Fruit fly (Drosophila melanogaster) whole organism, embryonic: ENCODE measurements around the gene CG15891.
A peak's percentile ranks its signal among the peaks of the same experiment; 100 is the strongest.

Experiments used
- Antp ChIP-seq: fragments of 200-800 bp; sonication (Bioruptor generic); optimal IDR thresholded peaks from 3 replicates; lab custom pipeline; 2016; ENCODE audit warnings: missing biosample characterization, missing genetic modification characterization
- B-H1 ChIP-seq: fragments of 200-800 bp; sonication (Bioruptor generic); IDR thresholded peaks from 3 replicates; pipeline ENCODE4 v1.3.6; 2022; ENCODE audit warnings: missing biosample characterization, missing genetic modification characterization
- CG10209 ChIP-seq: fragments of 200-800 bp; sonication (Bioruptor generic); optimal IDR thresholded peaks from 3 replicates; lab custom pipeline; 2017; ENCODE audit warnings: missing biosample characterization, mild to moderate bottlenecking, missing genetic modification characterization, missing genetic modification reagents
- CG1024 ChIP-seq: fragments of 200-800 bp; sonication (Bioruptor generic); IDR thresholded peaks from 2 replicates; pipeline ENCODE4 v1.3.6; 2022; ENCODE audit warnings: missing biosample characterization, missing genetic modification characterization
- CG10565 ChIP-seq: fragments of 200-800 bp; sonication (Bioruptor generic); optimal IDR thresholded peaks from 3 replicates; lab custom pipeline; 2016; ENCODE audit warnings: missing biosample characterization, mild to moderate bottlenecking, missing genetic modification characterization
- CG12104 ChIP-seq: fragments of 200-800 bp; sonication (Bioruptor generic); optimal IDR thresholded peaks from 3 replicates; lab custom pipeline; 2016; ENCODE audit warnings: missing biosample characterization, missing genetic modification characterization
- CG12219 ChIP-seq: fragments of 200-800 bp; sonication (Bioruptor generic); optimal IDR thresholded peaks from 3 replicates; lab custom pipeline; 2018; ENCODE audit warnings: missing biosample characterization, mild to moderate bottlenecking, missing genetic modification characterization
- CG12236 ChIP-seq: fragments of 200-800 bp; sonication (Bioruptor generic); optimal IDR thresholded peaks from 2 replicates; lab custom pipeline; 2016; ENCODE audit warnings: missing biosample characterization, missing genetic modification characterization
- CG13123 ChIP-seq: fragments of 200-800 bp; sonication (Bioruptor generic); optimal IDR thresholded peaks from 2 replicates; lab custom pipeline; 2016; ENCODE audit warnings: missing biosample characterization, missing genetic modification characterization
- CG1529 ChIP-seq: fragments of 200-800 bp; sonication (Bioruptor generic); optimal IDR thresholded peaks from 3 replicates; lab custom pipeline; 2018; ENCODE audit warnings: missing biosample characterization, missing genetic modification characterization
- CG15696 ChIP-seq: fragments of 200-800 bp; sonication (Bioruptor generic); optimal IDR thresholded peaks from 2 replicates; lab custom pipeline; 2019; ENCODE audit warnings: missing biosample characterization, mild to moderate bottlenecking, missing genetic modification characterization, moderate library complexity
- CG16863 ChIP-seq: fragments of 200-800 bp; sonication (Bioruptor generic); optimal IDR thresholded peaks from 3 replicates; lab custom pipeline; 2016; ENCODE audit warnings: missing biosample characterization, missing genetic modification characterization
- CG17361 ChIP-seq: fragments of 200-800 bp; sonication (Bioruptor generic); IDR thresholded peaks from 3 replicates; pipeline ENCODE4 v1.3.6; 2022; ENCODE audit warnings: missing biosample characterization, missing genetic modification characterization
- CG18764 ChIP-seq: fragments of 200-800 bp; sonication (Bioruptor generic); optimal IDR thresholded peaks from 3 replicates; lab custom pipeline; 2016; ENCODE audit warnings: missing biosample characterization, missing genetic modification characterization
- CG2116 ChIP-seq: fragments of 200-800 bp; sonication (Bioruptor generic); optimal IDR thresholded peaks from 3 replicates; lab custom pipeline; 2018; ENCODE audit warnings: missing biosample characterization, mild to moderate bottlenecking, missing genetic modification characterization
- CG34376 ChIP-seq: fragments of 200-800 bp; sonication (Bioruptor generic); optimal IDR thresholded peaks from 2 replicates; lab custom pipeline; 2018; ENCODE audit warnings: missing biosample characterization, mild to moderate bottlenecking, missing genetic modification characterization
- CG4820 ChIP-seq: fragments of 200-800 bp; sonication (Bioruptor generic); optimal IDR thresholded peaks from 3 replicates; lab custom pipeline; 2016; ENCODE audit warnings: missing biosample characterization, missing genetic modification characterization
- CG6791 ChIP-seq: fragments of 200-800 bp; sonication (Bioruptor generic); IDR thresholded peaks from 3 replicates; pipeline ENCODE4 v1.3.6; 2022; ENCODE audit warnings: missing biosample characterization, missing genetic modification characterization; ENCODE audit not compliant: partially characterized antibody
- CG6854 ChIP-seq: fragments of 200-800 bp; sonication (Bioruptor generic); optimal IDR thresholded peaks from 3 replicates; lab custom pipeline; 2017; ENCODE audit warnings: missing biosample characterization, mild to moderate bottlenecking, missing genetic modification characterization
- CG7357 ChIP-seq: fragments of 200-800 bp; sonication (Bioruptor generic); IDR thresholded peaks from 3 replicates; pipeline ENCODE4 v1.3.6; 2022; ENCODE audit warnings: missing biosample characterization, missing genetic modification characterization
- CG9215 ChIP-seq: fragments of 200-800 bp; sonication (Bioruptor generic); IDR thresholded peaks from 2 replicates; pipeline ENCODE4 v1.3.6; 2022; ENCODE audit warnings: missing biosample characterization, missing genetic modification characterization
- CHES-1-like ChIP-seq: fragments of 200-800 bp; sonication (Bioruptor generic); optimal IDR thresholded peaks from 2 replicates; lab custom pipeline; 2016; ENCODE audit warnings: missing biosample characterization, missing genetic modification characterization
- CTCF ChIP-seq: fragments of 200-800 bp; sonication (Bioruptor generic); optimal IDR thresholded peaks from 2 replicates; lab custom pipeline; 2017; ENCODE audit warnings: missing biosample characterization, mild to moderate bottlenecking, missing genetic modification characterization, moderate library complexity
- Dbx ChIP-seq: fragments of 200-800 bp; sonication (Bioruptor generic); IDR thresholded peaks from 3 replicates; pipeline ENCODE4 v1.3.6; 2022; ENCODE audit warnings: missing biosample characterization, missing genetic modification characterization
- ERR ChIP-seq: fragments of 200-800 bp; sonication (Bioruptor generic); optimal IDR thresholded peaks from 2 replicates; lab custom pipeline; 2016; ENCODE audit warnings: missing biosample characterization, missing genetic modification characterization
- Hmr ChIP-seq: fragments of 200-800 bp; sonication (Bioruptor generic); optimal IDR thresholded peaks from 3 replicates; lab custom pipeline; 2017; ENCODE audit warnings: mild to moderate bottlenecking, missing biosample characterization, missing genetic modification reagents, missing genetic modification characterization
- Hmx ChIP-seq: fragments of 200-800 bp; sonication (Bioruptor generic); optimal IDR thresholded peaks from 2 replicates; lab custom pipeline; 2016; ENCODE audit warnings: missing biosample characterization, missing genetic modification characterization
- Hr78 ChIP-seq, 2 experiments: fragments of 200-800 bp in 1 of 2; fragments of >200 bp in 1 of 2; sonication (Bioruptor generic) in 1 of 2; optimal IDR thresholded peaks; 2 replicates each; lab custom pipeline; 2017 to 2019; ENCODE audit warnings: missing biosample characterization in 2 of 2, missing genetic modification characterization in 2 of 2, mild to moderate bottlenecking in 1 of 2, moderate library complexity in 1 of 2
- Kr ChIP-seq: fragments of 200-800 bp; sonication (Bioruptor generic); optimal IDR thresholded peaks from 2 replicates; lab custom pipeline; 2017; ENCODE audit warnings: missing biosample characterization, mild to moderate bottlenecking, missing genetic modification characterization
- Max ChIP-seq: fragments of 200-800 bp; sonication (Bioruptor generic); optimal IDR thresholded peaks from 2 replicates; lab custom pipeline; 2016; ENCODE audit warnings: missing biosample characterization, mild to moderate bottlenecking, missing genetic modification characterization
- Mes4 ChIP-seq: fragments of 200-800 bp; sonication (Bioruptor generic); optimal IDR thresholded peaks from 2 replicates; lab custom pipeline; 2016; ENCODE audit warnings: missing biosample characterization, missing genetic modification characterization
- Ptx1 ChIP-seq: fragments of 200-800 bp; sonication (Bioruptor generic); IDR thresholded peaks from 2 replicates; pipeline ENCODE4 v1.3.6; 2022; ENCODE audit warnings: missing biosample characterization, missing genetic modification characterization
- Scr ChIP-seq: fragments of 200-800 bp; sonication (Bioruptor generic); IDR thresholded peaks from 2 replicates; pipeline ENCODE4 v1.3.6; 2022; ENCODE audit warnings: missing biosample characterization, missing genetic modification characterization; ENCODE audit not compliant: partially characterized antibody
- Sox100B ChIP-seq: fragments of 200-800 bp; sonication (Bioruptor generic); optimal IDR thresholded peaks from 3 replicates; lab custom pipeline; 2018; ENCODE audit warnings: missing biosample characterization, mild to moderate bottlenecking, missing genetic modification characterization
- Tbp ChIP-seq: fragments of >200 bp; optimal IDR thresholded peaks from 2 replicates; lab custom pipeline; 2018; ENCODE audit warnings: missing biosample characterization, missing genetic modification characterization
- ab ChIP-seq: fragments of 200-800 bp; sonication (Bioruptor generic); optimal IDR thresholded peaks from 2 replicates; lab custom pipeline; 2016; ENCODE audit warnings: missing biosample characterization, missing genetic modification characterization
- dan ChIP-seq: fragments of 200-800 bp; sonication (Bioruptor generic); IDR thresholded peaks from 2 replicates; pipeline ENCODE4 v1.3.6; 2022; ENCODE audit warnings: missing biosample characterization, missing genetic modification characterization
- fd102C ChIP-seq: fragments of 200-800 bp; sonication (Bioruptor generic); optimal IDR thresholded peaks from 2 replicates; lab custom pipeline; 2018; ENCODE audit warnings: missing biosample characterization, mild to moderate bottlenecking, missing genetic modification characterization, moderate library complexity
- hkb ChIP-seq, 2 experiments: fragments of 200-800 bp in 1 of 2; fragments of >200 bp in 1 of 2; sonication (Bioruptor generic) in 1 of 2; IDR thresholded peaks in 1 of 2; optimal IDR thresholded peaks in 1 of 2; 2 replicates each; pipeline versions ENCODE4 v1.3.6 to Lab custom; 2017 to 2022; ENCODE audit warnings: missing biosample characterization in 1 of 2, missing genetic modification characterization in 1 of 2
- lola ChIP-seq, 3 experiments: fragments of >200 bp in 2 of 3; fragments of 200-800 bp in 1 of 3; sonication (Bioruptor generic) in 1 of 3; optimal IDR thresholded peaks; 2 replicates each; lab custom pipeline; 2017 to 2019; ENCODE audit warnings: missing biosample characterization in 3 of 3, missing genetic modification characterization in 3 of 3, mild to moderate bottlenecking in 1 of 3, moderate library complexity in 1 of 3
- mirr ChIP-seq: fragments of 200-800 bp; sonication (Bioruptor generic); optimal IDR thresholded peaks from 3 replicates; lab custom pipeline; 2018; ENCODE audit warnings: missing biosample characterization, mild to moderate bottlenecking, missing genetic modification characterization
- org-1 ChIP-seq: fragments of 200-800 bp; sonication (Bioruptor generic); optimal IDR thresholded peaks from 2 replicates; lab custom pipeline; 2017; ENCODE audit warnings: missing biosample characterization, missing genetic modification characterization
- row ChIP-seq: fragments of 200-800 bp; sonication (Bioruptor generic); IDR thresholded peaks from 3 replicates; pipeline ENCODE4 v1.3.6; 2022; ENCODE audit warnings: missing biosample characterization, missing genetic modification characterization
- schlank ChIP-seq: fragments of 200-800 bp; sonication (Bioruptor generic); optimal IDR thresholded peaks from 2 replicates; lab custom pipeline; 2018; ENCODE audit warnings: missing biosample characterization, mild to moderate bottlenecking, missing genetic modification characterization
- scrt ChIP-seq: fragments of 200-800 bp; sonication (Bioruptor generic); optimal IDR thresholded peaks from 2 replicates; lab custom pipeline; 2018; ENCODE audit warnings: missing biosample characterization, mild to moderate bottlenecking, missing genetic modification characterization, moderate library complexity
- tio ChIP-seq: fragments of 200-800 bp; sonication (Bioruptor generic); optimal IDR thresholded peaks from 2 replicates; lab custom pipeline; 2017; ENCODE audit warnings: missing biosample characterization, missing genetic modification characterization, inconsistent platforms
- toy ChIP-seq: fragments of 200-800 bp; sonication (Bioruptor generic); IDR thresholded peaks from 2 replicates; pipeline ENCODE4 v1.3.6; 2022; ENCODE audit warnings: missing biosample characterization, missing genetic modification characterization
- tup ChIP-seq: fragments of 200-800 bp; sonication (Bioruptor generic); optimal IDR thresholded peaks from 2 replicates; lab custom pipeline; 2016; ENCODE audit warnings: missing biosample characterization, mild to moderate bottlenecking, missing genetic modification characterization, moderate library complexity
- vfl ChIP-seq: fragments of 200-800 bp; sonication (Bioruptor generic); optimal IDR thresholded peaks from 2 replicates; lab custom pipeline; 2016; ENCODE audit warnings: missing biosample characterization, missing genetic modification characterization
- vnd ChIP-seq: fragments of 200-800 bp; sonication (Bioruptor generic); IDR thresholded peaks from 3 replicates; pipeline ENCODE4 v1.3.6; 2022; ENCODE audit warnings: missing biosample characterization, missing genetic modification characterization; ENCODE audit not compliant: partially characterized antibody

Gene CG15891

dm6 chrX:6263614-6264130 lies 31.5 kb downstream of the CG15891 start (continued):
- TF ChIP-seq Max (peak; percentile 55), CG17361 (GFP tag; lab: Robert Waterston, UW) (peak; percentile 90), org-1 (GFP tag; lab: Kevin White, UChicago) (peak; percentile 79), CG1529 (GFP tag; lab: Kevin White, UChicago) (peak; percentile 24), CG18764 (peak; percentile 7), Mes4 (GFP tag; lab: Kevin White, UChicago) (no peak), CG9215 (peak; percentile 68), ab (GFP tag; lab: Kevin White, UChicago) (no peak), Antp (GFP tag; lab: Kevin White, UChicago) (peak; percentile 45), CG7357 (GFP tag; lab: Robert Waterston, UW) (peak; percentile 35; the same call in 1 of the 3 replicates), CG13123 (GFP tag; lab: Kevin White, UChicago) (no peak), Kr (GFP tag; lab: Kevin White, UChicago) (no peak), mirr (GFP tag; lab: Kevin White, UChicago) (peak; percentile 84), CG4820 (GFP tag; lab: Kevin White, UChicago) (peak; percentile 60), CTCF (peak; percentile 14), CG2116 (GFP tag; lab: Kevin White, UChicago) (peak; percentile 19), tup (GFP tag; lab: Kevin White, UChicago) (peak; percentile 20), Dbx (GFP tag; lab: Robert Waterston, UW) (peak; percentile 55), Hmx (GFP tag; lab: Kevin White, UChicago) (no peak), CG12219 (peak; percentile 83), toy (GFP tag; lab: Robert Waterston, UW) (0 out of 2 replicates have a peak, but pooled peaks have one; percentile 6), vnd (no peak), tio (GFP tag; lab: Kevin White, UChicago) (no peak), CG10209 (GFP tag; lab: Kevin White, UChicago) (peak; percentile 81), CG6854 (GFP tag; lab: Kevin White, UChicago) (peak; percentile 83), Ptx1 (GFP tag; lab: Robert Waterston, UW) (peak; percentile 67), CG15696 (tag; lab: Kevin White, UChicago) (peak; percentile 17), Tbp (GFP tag; lab: Kevin White, UChicago) (no peak), ERR (GFP tag; lab: Kevin White, UChicago) (no peak), hkb (optimal IDR thresholded peaks at IDR 0.05; lab: Kevin White, UChicago) (no peak), hkb (GFP tag; IDR thresholded peaks at IDR 0.05; lab: Robert Waterston, UW) (peak; percentile 84), Scr (GFP tag; lab: Robert Waterston, UW) (no peak), CHES-1-like (GFP tag; lab: Kevin White, UChicago) (peak; percentile 13), Sox100B (GFP tag; lab: Kevin White, UChicago) (peak; percentile 87), CG6791 (GFP tag; lab: Robert Waterston, UW) (no peak), CG1024 (GFP tag; lab: Robert Waterston, UW) (no peak), CG16863 (GFP tag; lab: Kevin White, UChicago) (peak; percentile 35), Hr78 (GFP tag; optimal IDR thresholded peaks at IDR 0.05; lab: Kevin White, UChicago) (peak in 1 of 2 experiments; percentile 64), dan (GFP tag; lab: Robert Waterston, UW) (no peak), vfl (GFP tag; lab: Kevin White, UChicago) (peak; percentile 30), CG34376 (GFP tag; lab: Kevin White, UChicago) (peak; percentile 84), schlank (tag; lab: Kevin White, UChicago) (peak; percentile 72), scrt (GFP tag; lab: Kevin White, UChicago) (peak; percentile 80), CG12236 (GFP tag; lab: Kevin White, UChicago) (no peak), fd102C (GFP tag; lab: Kevin White, UChicago) (no peak), CG12104 (GFP tag; lab: Kevin White, UChicago) (peak; percentile 52), row (GFP tag; lab: Robert Waterston, UW) (peak; percentile 76), Hmr (GFP tag; lab: Kevin White, UChicago) (peak; percentile 88), CG10565 (GFP tag; lab: Kevin White, UChicago) (peak; percentile 11), lola (GFP tag; optimal IDR thresholded peaks at IDR 0.05; lab: Kevin White, UChicago) (peak in 1 of 3 experiments; percentile 25), B-H1 (GFP tag; lab: Robert Waterston, UW) (peak; percentile 39; the same call in 1 of the 3 replicates)
